Worm (Caenorhabditis elegans): ENCODE measurements around the gene hlh-34.

The hlh-34 gene

DNA sequence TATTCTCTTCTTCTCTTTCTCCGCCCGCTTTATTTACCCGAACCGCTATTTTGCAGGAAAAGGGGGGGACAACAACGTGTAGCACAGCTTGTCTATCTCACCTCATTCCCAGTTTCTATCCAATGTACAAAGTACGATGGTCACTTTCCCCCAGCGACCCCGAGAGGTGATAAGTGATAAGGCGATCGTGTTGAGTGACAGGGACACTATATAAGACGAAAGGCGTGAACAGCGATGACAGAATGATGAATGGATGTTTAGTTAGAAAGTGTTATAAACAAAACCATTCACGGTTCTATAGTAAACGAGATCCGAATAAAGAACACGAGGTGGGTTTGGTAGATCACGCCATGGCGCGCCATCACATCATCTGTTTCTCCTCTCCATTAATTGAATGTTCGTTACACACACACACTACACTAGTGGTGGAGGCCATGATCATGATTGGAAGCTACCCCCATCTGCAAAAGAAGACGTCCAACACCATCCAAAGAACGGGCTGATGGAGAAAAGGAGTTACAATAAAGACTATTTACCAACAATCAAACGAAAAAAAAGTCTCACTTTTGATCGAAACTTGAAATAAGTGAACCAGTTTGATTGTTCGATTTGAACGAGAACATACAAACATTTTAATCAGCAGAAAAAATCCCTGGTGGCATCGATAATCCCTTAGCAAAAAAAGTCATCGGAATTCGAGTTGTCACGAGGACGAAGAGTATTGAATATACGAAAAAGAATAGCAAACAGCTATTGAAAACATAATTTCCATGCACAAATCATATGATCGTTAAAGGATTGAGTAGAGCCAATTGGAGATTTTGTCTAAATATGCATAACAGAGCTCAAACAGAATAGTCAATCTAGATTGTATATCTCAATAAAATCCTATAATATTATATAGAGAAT, 50.6 kb downstream of the hlh-34 start (continued):
- TF ChIP-seq sptf-2 (GFP tag; optimal IDR thresholded peaks at IDR 0.05) (no peak), madf-8 (GFP tag; conservative IDR thresholded peaks at IDR 0.05) (no peak), unc-62 (GFP tag; optimal IDR thresholded peaks at IDR 0.05) (peak; percentile 35), K11D2.4 (GFP tag; IDR thresholded peaks at IDR 0.05) (no peak; the same call in 1 of the 2 replicates), pha-4 (tag; optimal IDR thresholded peaks at IDR 0.05) (no peak), ztf-22 (GFP tag; optimal IDR thresholded peaks at IDR 0.05) (peak; percentile 43), somi-1 (GFP tag; optimal IDR thresholded peaks at IDR 0.05) (peak; percentile 48), F55B11.4 (tag; optimal IDR thresholded peaks at IDR 0.05; ENCODE audit: borderline replicate concordance, insufficient read depth) (no peak), F23B12.7 (tag; optimal IDR thresholded peaks at IDR 0.05; ENCODE audit: insufficient read depth) (no peak), egl-44 (GFP tag; IDR thresholded peaks at IDR 0.05) (no peak), rpc-1 (optimal IDR thresholded peaks at IDR 0.05) (no peak), rpc-1 (tag; optimal IDR thresholded peaks at IDR 0.05) (no peak), F57C9.4 (tag; optimal IDR thresholded peaks at IDR 0.05) (no peak), Y56A3A.18 (GFP tag; IDR thresholded peaks at IDR 0.05) (peak; percentile 70; the same call in 1 of the 2 replicates), snpc-3.4 (tag; optimal IDR thresholded peaks at IDR 0.05) (no peak), tbp1 (GFP tag; optimal IDR thresholded peaks at IDR 0.05) (peak; percentile 59), let-526 (GFP tag; IDR thresholded peaks at IDR 0.05) (no peak; the same call in 1 of the 2 replicates), dpl-1 (GFP tag; optimal IDR thresholded peaks at IDR 0.05) (no peak), B0019.2 (GFP tag; conservative IDR thresholded peaks at IDR 0.05) (no peak), Y79H2A.3 (GFP tag; conservative IDR thresholded peaks at IDR 0.05) (no peak), bed-1 (GFP tag; IDR thresholded peaks at IDR 0.05) (no peak), ccch-3 (GFP tag; optimal IDR thresholded peaks at IDR 0.05) (peak; percentile 21)

Data from whole organism, young adult.